Worm (Caenorhabditis elegans): ENCODE measurements around the gene nhr-145.

DNA sequence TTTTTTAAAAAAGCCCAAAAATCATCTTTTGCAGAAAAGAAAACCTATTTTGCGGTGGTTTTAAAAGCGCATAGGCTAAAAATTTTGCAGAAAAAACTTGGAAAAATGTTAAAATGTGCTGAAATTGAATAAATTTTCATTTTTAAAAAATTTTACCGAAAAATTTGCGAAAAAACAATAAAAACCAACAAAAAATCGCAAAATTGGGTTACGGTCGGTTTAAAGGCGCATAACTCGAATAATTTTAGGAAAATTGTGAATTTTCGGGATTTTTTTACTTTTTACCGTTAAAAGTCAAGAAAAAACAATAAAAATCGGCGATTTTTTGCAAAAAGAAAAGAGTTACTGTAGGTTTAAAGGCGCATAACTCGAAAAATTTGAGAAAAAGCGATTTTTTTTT lies 37.7 kb downstream of the nhr-145 start:
- no peak for TF ChIP-seq aly-2 (tag; optimal IDR thresholded peaks at IDR 0.05)
- TF ChIP-seq mab-5 (tag; optimal IDR thresholded peaks at IDR 0.05), result no peak

All from whole organism, L2 larva.